Worm (Caenorhabditis elegans): ENCODE data around the gene rnp-5.

rnp-5 gene

DNA sequence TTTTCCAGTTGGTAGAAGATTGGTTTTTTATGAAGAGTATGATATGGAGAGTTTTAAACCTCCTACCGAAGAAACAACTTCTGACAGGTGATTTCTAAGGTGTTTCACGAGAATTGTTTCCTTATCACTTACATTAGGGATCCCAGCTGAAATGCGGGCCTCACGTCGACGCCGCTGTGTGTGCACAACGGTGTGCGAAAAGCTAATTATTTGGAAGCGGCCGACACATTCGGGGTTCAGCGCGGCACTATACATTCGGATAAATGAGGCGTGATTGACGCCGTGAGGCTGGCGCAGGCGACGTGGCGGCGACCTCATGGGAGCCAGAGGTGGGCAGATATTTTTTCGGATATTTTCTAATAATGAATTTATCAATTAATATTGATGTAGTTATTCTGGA lies 34.4 kb downstream of the rnp-5 start:
- TF ChIP-seq flt-1 (GFP tag; IDR thresholded peaks at IDR 0.05) (no peak), pes-1 (GFP tag; IDR thresholded peaks at IDR 0.05) (no peak), hmbx-1 (tag; optimal IDR thresholded peaks at IDR 0.05) (no peak), ceh-36 (tag; optimal IDR thresholded peaks at IDR 0.05) (no peak), tbx-37 (GFP tag; conservative IDR thresholded peaks at IDR 0.05) (no peak), tbx-11 (GFP tag; IDR thresholded peaks at IDR 0.05) (no peak), F13C5.2 (tag; optimal IDR thresholded peaks at IDR 0.05) (no peak), hmg-4 (GFP tag; optimal IDR thresholded peaks at IDR 0.05) (no peak), tra-4 (tag; optimal IDR thresholded peaks at IDR 0.05) (no peak), B0310.2 (tag; optimal IDR thresholded peaks at IDR 0.05) (no peak), ceh-13 (GFP tag; optimal IDR thresholded peaks at IDR 0.05) (no peak), hnd-1 (tag; optimal IDR thresholded peaks at IDR 0.05) (no peak), aly-1 (tag; optimal IDR thresholded peaks at IDR 0.05) (no peak), sea-1 (GFP tag; conservative IDR thresholded peaks at IDR 0.05) (no peak), ets-7 (tag; optimal IDR thresholded peaks at IDR 0.05) (no peak), ama-1 (optimal IDR thresholded peaks at IDR 0.05) (no peak), scrt-1 (GFP tag; IDR thresholded peaks at IDR 0.05) (no peak)

DNA sequence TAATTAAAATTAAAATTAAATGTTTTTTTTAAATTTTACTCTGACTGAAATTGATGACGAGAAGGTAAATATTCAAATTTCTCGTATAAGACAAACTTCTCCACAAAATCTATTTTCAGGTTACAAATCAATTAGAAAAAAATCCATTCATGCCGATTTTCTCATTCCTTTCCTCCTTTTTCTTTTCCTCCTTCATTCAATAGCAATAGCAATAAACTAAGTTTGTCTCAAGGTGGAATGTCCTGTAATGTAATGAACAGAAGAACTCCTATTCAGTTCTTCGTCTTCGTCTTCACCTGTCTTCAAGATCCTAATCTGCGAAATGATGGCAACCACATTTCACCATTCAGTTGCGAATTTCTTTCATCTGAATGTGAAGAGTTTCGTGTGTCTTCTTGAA lies 37.9 kb downstream of the rnp-5 start, which contains the start of gene dac-1:
Gene dac-1, plus strand, starts transcription at position 301 of the 400 bp plus-strand sequence.
- TF ChIP-seq pes-1 (GFP tag; IDR thresholded peaks at IDR 0.05) (no peak), aly-1 (tag; optimal IDR thresholded peaks at IDR 0.05) (no peak), hnd-1 (tag; optimal IDR thresholded peaks at IDR 0.05) (no peak), B0310.2 (tag; optimal IDR thresholded peaks at IDR 0.05) (no peak), hmbx-1 (tag; optimal IDR thresholded peaks at IDR 0.05) (no peak), ceh-36 (tag; optimal IDR thresholded peaks at IDR 0.05) (no peak)

DNA sequence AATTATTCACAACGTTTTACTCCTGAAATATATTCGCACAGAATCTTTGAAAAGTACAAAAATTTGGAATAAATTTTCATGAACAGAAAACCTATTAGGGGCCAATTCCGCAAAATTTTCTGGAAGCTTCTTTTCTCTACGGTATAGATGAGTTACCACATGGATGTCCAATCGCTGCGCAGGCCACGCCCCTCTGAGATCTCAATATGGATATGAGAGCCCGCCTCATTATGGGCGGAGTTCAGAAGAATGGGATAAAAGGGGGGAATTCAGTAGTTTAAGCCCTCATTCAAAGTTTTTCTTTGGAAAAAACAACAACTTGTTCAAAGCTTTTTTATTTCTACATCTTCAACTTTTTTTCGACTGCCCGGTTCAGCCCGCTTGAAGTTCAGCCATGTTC lies 42.2 kb downstream of the rnp-5 start, which contains the start of gene daf-7:
Gene daf-7, plus strand, starts transcription at position 301 of the 400 bp plus-strand sequence.
- no peak for TF ChIP-seq B0310.2 (tag; optimal IDR thresholded peaks at IDR 0.05)
- no peak for TF ChIP-seq F13C5.2 (tag; optimal IDR thresholded peaks at IDR 0.05)
- no peak for TF ChIP-seq ceh-36 (tag; optimal IDR thresholded peaks at IDR 0.05)
- TF ChIP-seq flt-1 (GFP tag; IDR thresholded peaks at IDR 0.05): no peak
- TF ChIP-seq ets-7 (tag; optimal IDR thresholded peaks at IDR 0.05): no peak
- TF ChIP-seq hnd-1 (tag; optimal IDR thresholded peaks at IDR 0.05): no peak
- no peak for TF ChIP-seq aly-1 (tag; optimal IDR thresholded peaks at IDR 0.05)
- TF ChIP-seq ceh-13 (GFP tag; optimal IDR thresholded peaks at IDR 0.05): no peak
- no peak for TF ChIP-seq hmg-4 (GFP tag; optimal IDR thresholded peaks at IDR 0.05)
- TF ChIP-seq tbx-11 (GFP tag; IDR thresholded peaks at IDR 0.05): no peak
- TF ChIP-seq tbx-37 (GFP tag; conservative IDR thresholded peaks at IDR 0.05): no peak
- no peak for TF ChIP-seq tra-4 (tag; optimal IDR thresholded peaks at IDR 0.05)
- no peak for TF ChIP-seq scrt-1 (GFP tag; IDR thresholded peaks at IDR 0.05)
- TF ChIP-seq sea-1 (GFP tag; conservative IDR thresholded peaks at IDR 0.05): no peak
- no peak for TF ChIP-seq pes-1 (GFP tag; IDR thresholded peaks at IDR 0.05)
- TF ChIP-seq hmbx-1 (tag; optimal IDR thresholded peaks at IDR 0.05): no peak
